Fruit fly (Drosophila melanogaster) Kc167 (cell line): ENCODE measurements around the gene CG1789.

Experiments
- psq ChIP-seq: fragments of >200 bp; optimal IDR thresholded peaks from 2 replicates; lab custom pipeline; 2017; ENCODE audit warnings: missing external identifiers
- ttk ChIP-seq: sonication (Bioruptor generic); optimal IDR thresholded peaks from 2 replicates; lab custom pipeline; 2017; ENCODE audit warnings: missing external identifiers

- no peak for TF ChIP-seq ttk (lab: Kevin White, UChicago)
- no peak for TF ChIP-seq psq
Measured at dm6 chrX:8730306-8730705, 10.0 kb downstream of the CG1789 start.
